Fruit fly (Drosophila melanogaster): Measurements from ENCODE around the gene Shmt.
A peak's percentile ranks its signal among the peaks of the same experiment; 100 is the strongest.

The Shmt gene

dm6 chrX:5932345-5932995, 15.9 kb upstream of the Shmt start:
- no peak for TF ChIP-seq CG8478 (optimal IDR thresholded peaks at IDR 0.05)
- no peak for TF ChIP-seq CTCF (optimal IDR thresholded peaks at IDR 0.05)

- TF ChIP-seq CTCF (optimal IDR thresholded peaks at IDR 0.05) (no peak), CG8478 (optimal IDR thresholded peaks at IDR 0.05) (no peak)
Measured at dm6 chrX:5926718-5927117, 10.1 kb upstream of the Shmt start.

- TF ChIP-seq CG8478 (optimal IDR thresholded peaks at IDR 0.05) (no peak), CTCF (optimal IDR thresholded peaks at IDR 0.05) (no peak)
Measured at dm6 chrX:5925793-5926418, 9.3 kb upstream of the Shmt start.

- no peak for TF ChIP-seq CG8478 (optimal IDR thresholded peaks at IDR 0.05)
- no peak for TF ChIP-seq CTCF (optimal IDR thresholded peaks at IDR 0.05)
Measured at dm6 chrX:5924378-5924777, 7.8 kb upstream of the Shmt start.

dm6 chrX:5923124-5923523, 6.5 kb upstream of the Shmt start:
- TF ChIP-seq CTCF (optimal IDR thresholded peaks at IDR 0.05) (no peak), CG8478 (optimal IDR thresholded peaks at IDR 0.05) (no peak)

dm6 chrX:5922057-5922456, 5.5 kb upstream of the Shmt start:
- TF ChIP-seq CTCF (optimal IDR thresholded peaks at IDR 0.05), result no peak
- TF ChIP-seq CG8478 (optimal IDR thresholded peaks at IDR 0.05), result no peak

dm6 chrX:5920932-5921331, 4.3 kb upstream of the Shmt start:
- no peak for TF ChIP-seq CTCF (optimal IDR thresholded peaks at IDR 0.05)
- no peak for TF ChIP-seq CG8478 (optimal IDR thresholded peaks at IDR 0.05)

- TF ChIP-seq CG8478 (optimal IDR thresholded peaks at IDR 0.05), result no peak
- no peak for TF ChIP-seq CTCF (optimal IDR thresholded peaks at IDR 0.05)
Measured at dm6 chrX:5918499-5919126, 2.0 kb upstream of the Shmt start.

- TF ChIP-seq CTCF (optimal IDR thresholded peaks at IDR 0.05) (no peak), CG8478 (optimal IDR thresholded peaks at IDR 0.05) (no peak)
Measured at dm6 chrX:5917310-5917988, 852 bp upstream of the Shmt start.

dm6 chrX:5915752-5916493, 674 bp downstream of the Shmt start:
- TF ChIP-seq CTCF (optimal IDR thresholded peaks at IDR 0.05) (no peak), CG8478 (optimal IDR thresholded peaks at IDR 0.05) (no peak)

- TF ChIP-seq CG8478 (optimal IDR thresholded peaks at IDR 0.05) (no peak), CTCF (optimal IDR thresholded peaks at IDR 0.05) (no peak)
Measured at dm6 chrX:5914992-5915751, 1.4 kb downstream of the Shmt start.

- no peak for TF ChIP-seq CG8478 (optimal IDR thresholded peaks at IDR 0.05)
- peak; percentile 95 to 97 for TF ChIP-seq CTCF (optimal IDR thresholded peaks at IDR 0.05)
Measured at dm6 chrX:5907916-5908315, 8.7 kb downstream of the Shmt start, which contains the start of gene CG12236. TSS of gene CG12236 (plus strand) at chrX:5908135.

- TF ChIP-seq CG8478 (optimal IDR thresholded peaks at IDR 0.05), result no peak
- TF ChIP-seq CTCF (optimal IDR thresholded peaks at IDR 0.05), result no peak
Measured at dm6 chrX:5905446-5905845, 11.2 kb downstream of the Shmt start, which contains the start of gene CG4020. TSS of gene CG4020 (plus strand) at chrX:5905746.

- TF ChIP-seq CTCF (optimal IDR thresholded peaks at IDR 0.05), result no peak
- no peak for TF ChIP-seq CG8478 (optimal IDR thresholded peaks at IDR 0.05)
Measured at dm6 chrX:5905086-5905400, 11.6 kb downstream of the Shmt start.
